Worm (Caenorhabditis elegans) whole organism, L4/young adult: ENCODE data around the gene H40L08.7.

Experiments
- W03F9.2 ChIP-seq: fragments of 150-350 bp; optimal IDR thresholded peaks from 2 replicates; lab custom pipeline; 2014; ENCODE audit warnings: missing biosample characterization, missing genetic modification characterization
- dao-5 ChIP-seq: sonication (generic microtip); optimal IDR thresholded peaks from 2 replicates; lab custom pipeline; 2016; ENCODE audit warnings: missing genotype, missing genetic modification characterization, moderate library complexity, missing compliant biosample characterization
- him-1 ChIP-seq: sonication (generic microtip); optimal IDR thresholded peaks from 2 replicates; lab custom pipeline; 2016; ENCODE audit warnings: missing genotype, missing genetic modification reagents, missing genetic modification characterization, missing compliant biosample characterization

The H40L08.7 gene

DNA sequence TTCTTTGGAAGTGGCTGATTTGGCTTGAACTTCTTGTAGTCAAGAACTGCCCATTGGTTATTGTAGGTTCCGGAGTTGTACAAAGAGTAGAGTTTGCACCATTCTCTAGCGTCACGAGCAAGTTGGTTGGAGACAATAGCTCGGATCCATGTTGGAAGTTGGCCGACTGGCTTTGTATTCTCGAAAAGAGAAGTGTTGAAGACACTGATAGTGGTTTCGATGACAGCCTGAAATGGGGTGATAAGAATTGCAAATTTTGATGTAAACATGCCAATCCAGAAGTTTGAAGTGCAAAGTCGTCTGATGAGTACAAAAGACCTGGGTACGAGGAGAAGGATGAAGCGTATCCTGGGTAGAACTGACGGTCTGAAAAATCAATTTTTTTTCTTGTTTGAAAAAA lies 18.7 kb upstream of the H40L08.7 start:
- no peak for TF ChIP-seq W03F9.2 (tag; lab: Kevin White, UChicago)
- no peak for TF ChIP-seq dao-5 (tag; lab: Kevin White, UChicago)
- TF ChIP-seq him-1 (tag; lab: Kevin White, UChicago), result no peak

ce11 chrX:15094973-15095372 lies 17.4 kb upstream of the H40L08.7 start, which contains the start of gene F09B12.7:
TSS of gene F09B12.7 (minus strand) at chrX:15095073.
- no peak for TF ChIP-seq dao-5 (tag; lab: Kevin White, UChicago)
- TF ChIP-seq W03F9.2 (tag; lab: Kevin White, UChicago), result no peak
- no peak for TF ChIP-seq him-1 (tag; lab: Kevin White, UChicago)

ce11 chrX:15092775-15093386 lies 15.3 kb upstream of the H40L08.7 start:
- TF ChIP-seq W03F9.2 (tag; lab: Kevin White, UChicago) (no peak), him-1 (tag; lab: Kevin White, UChicago) (no peak), dao-5 (tag; lab: Kevin White, UChicago) (no peak)

DNA sequence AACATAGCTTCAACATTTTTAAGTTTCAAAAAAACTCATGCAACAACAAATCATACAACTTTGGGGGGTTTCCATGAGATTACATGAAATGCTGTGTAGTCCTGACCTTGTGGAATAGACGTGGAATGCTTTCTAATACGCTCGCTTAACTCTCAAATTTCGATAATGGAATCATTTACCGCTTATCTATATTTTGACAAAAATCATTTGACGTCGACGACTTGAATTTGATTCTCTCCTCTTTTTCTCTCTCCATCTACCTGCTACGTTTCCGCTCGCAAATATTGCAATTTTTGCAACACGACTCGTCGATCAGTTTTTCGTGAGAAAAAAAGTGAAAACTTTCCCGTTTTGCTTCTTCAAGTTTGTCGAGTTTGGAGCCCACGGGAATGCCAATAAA lies 11.6 kb upstream of the H40L08.7 start, which contains the start of gene flr-4:
Gene flr-4, plus strand, starts transcription at position 275 of the 400 bp plus-strand sequence.
- TF ChIP-seq dao-5 (tag; lab: Kevin White, UChicago) (no peak), W03F9.2 (tag; lab: Kevin White, UChicago) (no peak), him-1 (tag; lab: Kevin White, UChicago) (no peak)

ce11 chrX:15087752-15088151 lies 10.2 kb upstream of the H40L08.7 start:
- TF ChIP-seq dao-5 (tag; lab: Kevin White, UChicago) (no peak), W03F9.2 (tag; lab: Kevin White, UChicago) (no peak), him-1 (tag; lab: Kevin White, UChicago) (no peak)

- no peak for TF ChIP-seq dao-5 (tag; lab: Kevin White, UChicago)
- TF ChIP-seq W03F9.2 (tag; lab: Kevin White, UChicago), result no peak
- TF ChIP-seq him-1 (tag; lab: Kevin White, UChicago), result no peak
These were observed 6.9 kb upstream of the H40L08.7 start, which contains the start of gene F09B12.5 for ce11 chrX:15084395-15084794. TSS of gene F09B12.5 (plus strand) at chrX:15084695.

- TF ChIP-seq W03F9.2 (tag; lab: Kevin White, UChicago), result no peak
- TF ChIP-seq dao-5 (tag; lab: Kevin White, UChicago), result no peak
- TF ChIP-seq him-1 (tag; lab: Kevin White, UChicago), result no peak
These were observed 6.3 kb upstream of the H40L08.7 start, which contains the start of gene H40L08.1 for ce11 chrX:15083795-15084194. TSS of gene H40L08.1 (minus strand) at chrX:15084086.

- TF ChIP-seq him-1 (tag; lab: Kevin White, UChicago) (no peak), dao-5 (tag; lab: Kevin White, UChicago) (no peak), W03F9.2 (tag; lab: Kevin White, UChicago) (no peak)
These were observed 3.9 kb upstream of the H40L08.7 start for ce11 chrX:15081486-15081885.

- TF ChIP-seq dao-5 (tag; lab: Kevin White, UChicago), result no peak
- TF ChIP-seq W03F9.2 (tag; lab: Kevin White, UChicago), result no peak
- TF ChIP-seq him-1 (tag; lab: Kevin White, UChicago), result no peak
These were observed 1.9 kb upstream of the H40L08.7 start for ce11 chrX:15079406-15079805.

DNA sequence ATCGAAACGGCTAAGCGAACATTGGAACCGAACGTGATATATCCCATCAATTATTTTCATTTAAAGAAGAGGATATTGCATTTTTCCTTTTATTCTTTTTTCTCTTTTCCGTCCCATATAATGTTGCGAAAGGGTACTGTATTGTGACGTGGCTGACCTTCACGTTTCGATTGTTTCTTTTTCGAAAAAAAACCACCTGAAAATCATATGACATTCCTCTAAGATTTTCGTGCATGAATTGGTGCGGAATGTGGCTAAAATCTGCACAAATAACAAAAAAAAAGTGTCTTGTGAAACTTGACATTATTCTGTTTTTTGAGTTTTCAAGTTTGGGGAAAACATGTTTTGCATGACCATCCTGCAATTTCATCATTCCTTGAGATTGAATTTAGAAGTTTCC lies 732 bp upstream of the H40L08.7 start:
- no peak for TF ChIP-seq him-1 (tag; lab: Kevin White, UChicago)
- no peak for TF ChIP-seq dao-5 (tag; lab: Kevin White, UChicago)
- TF ChIP-seq W03F9.2 (tag; lab: Kevin White, UChicago), result no peak

DNA sequence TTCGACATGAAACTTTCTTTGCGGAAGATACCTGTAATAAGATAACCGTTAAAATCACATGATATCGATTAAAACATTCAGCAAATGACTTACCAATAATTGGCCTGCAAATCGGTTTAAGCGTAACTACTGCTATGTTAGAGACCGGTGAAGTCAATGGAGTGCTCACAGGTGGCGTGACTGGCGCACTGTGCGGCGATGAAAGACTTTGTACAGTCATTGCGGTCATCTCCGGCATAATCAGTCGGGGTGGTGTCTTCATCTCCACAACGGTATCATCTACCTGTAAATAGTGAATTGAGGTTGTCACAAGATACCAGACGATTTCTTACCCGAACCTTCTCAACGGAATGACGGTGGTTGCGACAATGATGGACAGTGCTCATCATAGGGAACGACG lies 635 bp downstream of the H40L08.7 start:
- TF ChIP-seq him-1 (tag; lab: Kevin White, UChicago) (no peak), W03F9.2 (tag; lab: Kevin White, UChicago) (no peak), dao-5 (tag; lab: Kevin White, UChicago) (no peak)

DNA sequence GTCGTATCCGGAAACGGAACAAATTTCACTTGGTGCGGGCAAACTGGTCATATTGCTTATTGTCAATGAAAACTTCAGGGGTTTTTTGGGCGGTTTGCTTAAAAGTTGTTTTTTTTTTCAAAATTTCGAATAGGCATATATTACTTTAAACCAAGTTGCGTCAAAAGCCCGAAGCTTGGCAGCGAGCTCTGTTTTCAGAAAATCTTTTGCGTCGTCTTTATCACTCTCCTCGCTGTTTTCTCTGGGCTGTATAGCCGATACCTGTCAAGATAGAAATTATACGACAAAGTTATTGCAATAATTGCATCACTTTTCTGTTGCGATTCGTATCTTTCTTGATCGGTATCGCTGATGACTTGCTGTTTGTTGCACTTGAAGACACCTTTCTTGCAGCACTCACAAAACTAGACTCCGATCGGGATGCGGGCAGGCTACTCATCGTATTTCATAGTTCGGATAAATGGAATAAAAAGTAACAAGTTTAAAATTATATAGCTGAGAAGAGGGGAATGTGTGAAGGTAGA lies 1.4 kb downstream of the H40L08.7 start, which contains the start of the genes H40L08.3 and H40L08.9:
Gene H40L08.3, minus strand, starts transcription at position 51 of the 524 bp plus-strand sequence.
Gene H40L08.9, minus strand, starts transcription at position 439 of the 524 bp plus-strand sequence.
- TF ChIP-seq dao-5 (tag; lab: Kevin White, UChicago), result no peak
- TF ChIP-seq W03F9.2 (tag; lab: Kevin White, UChicago), result no peak
- no peak for TF ChIP-seq him-1 (tag; lab: Kevin White, UChicago)

ce11 chrX:15075170-15075569 lies 2.4 kb downstream of the H40L08.7 start:
- TF ChIP-seq him-1 (tag; lab: Kevin White, UChicago), result no peak
- no peak for TF ChIP-seq W03F9.2 (tag; lab: Kevin White, UChicago)
- TF ChIP-seq dao-5 (tag; lab: Kevin White, UChicago), result no peak
